Worm (Caenorhabditis elegans) whole organism, L4 larva: ENCODE measurements around the gene Y73C8B.2.

Experiments used
- D1046.2 ChIP-seq: fragments of 200-800 bp; sonication (Bioruptor generic); IDR thresholded peaks from 2 replicates; pipeline ENCODE4 v1.3.6; 2022; ENCODE audit warnings: missing genetic modification characterization, missing compliant biosample characterization
- F26F4.8 ChIP-seq: fragments of 200-800 bp; sonication (Bioruptor generic); conservative IDR thresholded peaks from 2 replicates; pipeline ENCODE4 v1.3.6; 2022; ENCODE audit warnings: missing genetic modification characterization, missing compliant biosample characterization
- F44E2.7 ChIP-seq: fragments of 200-800 bp; sonication (Bioruptor generic); IDR thresholded peaks from 2 replicates; pipeline ENCODE4 v2.1.2; 2022; ENCODE audit warnings: missing genetic modification characterization, missing compliant biosample characterization
- F49E8.2 ChIP-seq: sonication (generic microtip); optimal IDR thresholded peaks from 2 replicates; lab custom pipeline; 2016; ENCODE audit warnings: missing compliant biosample characterization, mild to moderate bottlenecking, missing genetic modification characterization, borderline replicate concordance
- T20F7.1 ChIP-seq: fragments of 200-800 bp; sonication (Bioruptor generic); optimal IDR thresholded peaks from 2 replicates; lab custom pipeline; 2018; ENCODE audit warnings: mild to moderate bottlenecking, missing genetic modification characterization, missing compliant biosample characterization
- Y48G9A.11 ChIP-seq: fragments of 200-800 bp; sonication (Bioruptor generic); IDR thresholded peaks from 2 replicates; pipeline ENCODE4 v1.3.6; 2022; ENCODE audit warnings: missing genetic modification reagents, missing genetic modification characterization, missing compliant biosample characterization
- aly-2 ChIP-seq: sonication (generic microtip); optimal IDR thresholded peaks from 2 replicates; lab custom pipeline; 2018; ENCODE audit warnings: missing biosample characterization, missing genetic modification characterization
- ceh-32 ChIP-seq: sonication (generic microtip); optimal IDR thresholded peaks from 2 replicates; lab custom pipeline; 2016; ENCODE audit warnings: mild to moderate bottlenecking, missing genetic modification characterization, missing compliant biosample characterization; ENCODE audit not compliant: poor library complexity
- cey-2 ChIP-seq: sonication (generic microtip); optimal IDR thresholded peaks from 3 replicates; lab custom pipeline; 2017; ENCODE audit warnings: missing genetic modification characterization, mild to moderate bottlenecking, missing compliant biosample characterization, antibody characterized with exemption, borderline replicate concordance; ENCODE audit not compliant: insufficient read depth
- ctbp-1 ChIP-seq: fragments of 200-800 bp; sonication (Bioruptor generic); IDR thresholded peaks from 2 replicates; pipeline ENCODE4 v1.3.6; 2022; ENCODE audit warnings: missing genetic modification reagents, missing genetic modification characterization, missing compliant biosample characterization
- daf-8 ChIP-seq: fragments of 200-800 bp; sonication (Bioruptor generic); IDR thresholded peaks from 2 replicates; pipeline ENCODE4 v1.3.6; 2022; ENCODE audit warnings: missing genetic modification characterization, missing compliant biosample characterization
- dve-1 ChIP-seq: sonication (generic microtip); optimal IDR thresholded peaks from 2 replicates; lab custom pipeline; 2017; ENCODE audit warnings: antibody characterized with exemption, mild to moderate bottlenecking, missing genetic modification characterization, missing compliant biosample characterization; ENCODE audit not compliant: insufficient read depth
- egl-43 ChIP-seq: fragments of 200-800 bp; sonication (Bioruptor generic); IDR thresholded peaks from 2 replicates; pipeline ENCODE4 v1.3.6; 2022; ENCODE audit warnings: missing genetic modification reagents, missing genetic modification characterization, missing compliant biosample characterization
- hlh-11 ChIP-seq: fragments of 200-800 bp; sonication (Bioruptor generic); optimal IDR thresholded peaks from 2 replicates; lab custom pipeline; 2018; ENCODE audit warnings: mild to moderate bottlenecking, missing genetic modification characterization, missing compliant biosample characterization
- hlh-30 ChIP-seq: sonication (generic microtip); optimal IDR thresholded peaks from 2 replicates; lab custom pipeline; 2017; ENCODE audit warnings: antibody characterized with exemption, mild to moderate bottlenecking, missing genetic modification characterization, missing compliant biosample characterization; ENCODE audit not compliant: insufficient read depth
- lin-13 ChIP-seq: fragments of 150-350 bp; optimal IDR thresholded peaks from 2 replicates; lab custom pipeline; 2014; ENCODE audit warnings: missing biosample characterization, missing genetic modification reagents, missing genetic modification characterization
- lin-38 ChIP-seq: fragments of 200-800 bp; sonication (Bioruptor generic); IDR thresholded peaks from 2 replicates; pipeline ENCODE4 v1.3.6; 2022; ENCODE audit warnings: missing genetic modification reagents, missing genetic modification characterization, missing compliant biosample characterization
- lir-3 ChIP-seq: sonication (generic microtip); optimal IDR thresholded peaks from 2 replicates; lab custom pipeline; 2016; ENCODE audit warnings: mild to moderate bottlenecking, missing genetic modification characterization, missing compliant biosample characterization
- lsy-2 ChIP-seq, 2 experiments: fragments of 150-350 bp in 1 of 2; sonication (generic microtip) in 1 of 2; optimal IDR thresholded peaks; 2 replicates each; lab custom pipeline; 2014 to 2017; ENCODE audit warnings: missing biosample characterization in 2 of 2, missing genetic modification characterization in 2 of 2
- mdt-29 ChIP-seq: fragments of 200-800 bp; sonication (Bioruptor generic); IDR thresholded peaks from 2 replicates; pipeline ENCODE4 v1.3.6; 2022; ENCODE audit warnings: missing genetic modification reagents, missing genetic modification characterization, missing compliant biosample characterization
- mep-1 ChIP-seq: fragments of 150-350 bp; sonication (generic microtip); optimal IDR thresholded peaks from 3 replicates; lab custom pipeline; 2014; ENCODE audit warnings: missing biosample characterization, missing genetic modification characterization
- mxl-2 ChIP-seq: fragments of 200-800 bp; sonication (Bioruptor generic); conservative IDR thresholded peaks from 2 replicates; pipeline ENCODE4 v1.3.6; 2022; ENCODE audit warnings: missing genetic modification reagents, missing genetic modification characterization, missing compliant biosample characterization
- mxl-3 ChIP-seq: fragments of 200-800 bp; sonication (Bioruptor generic); optimal IDR thresholded peaks from 2 replicates; lab custom pipeline; 2018; ENCODE audit warnings: mild to moderate bottlenecking, missing genetic modification characterization, missing compliant biosample characterization
- nhr-11 ChIP-seq: fragments of 150-350 bp; optimal IDR thresholded peaks from 2 replicates; lab custom pipeline; 2014; ENCODE audit warnings: missing biosample characterization, missing genetic modification characterization
- nhr-28 ChIP-seq: fragments of 150-350 bp; optimal IDR thresholded peaks from 2 replicates; lab custom pipeline; 2014; ENCODE audit warnings: missing biosample characterization, missing genetic modification characterization
- nhr-48 ChIP-seq: sonication (generic microtip); optimal IDR thresholded peaks from 2 replicates; lab custom pipeline; 2016; ENCODE audit warnings: mild to moderate bottlenecking, missing genetic modification characterization, missing compliant biosample characterization
- nhr-77 ChIP-seq: fragments of 150-350 bp; optimal IDR thresholded peaks from 2 replicates; lab custom pipeline; 2014; ENCODE audit warnings: missing biosample characterization, missing genetic modification characterization
- pha-4 ChIP-seq, 2 experiments: fragments of 150-350 bp in 1 of 2; fragments of 200-800 bp in 1 of 2; sonication (Bioruptor generic) in 1 of 2; IDR thresholded peaks in 1 of 2; optimal IDR thresholded peaks in 1 of 2; 2 replicates each; pipeline versions ENCODE4 v1.3.6 to Lab custom; 2014 to 2022; ENCODE audit warnings: missing genetic modification characterization in 2 of 2, missing genetic modification reagents in 2 of 2, missing biosample characterization in 1 of 2, missing compliant biosample characterization in 1 of 2
- php-3 ChIP-seq: fragments of 200-800 bp; sonication (Bioruptor generic); IDR thresholded peaks from 2 replicates; pipeline ENCODE4 v1.3.6; 2022; ENCODE audit warnings: missing genetic modification reagents, missing genetic modification characterization, missing compliant biosample characterization
- skn-1 ChIP-seq: fragments of 150-350 bp; optimal IDR thresholded peaks from 2 replicates; lab custom pipeline; 2014; ENCODE audit warnings: missing biosample characterization, missing genetic modification characterization
- snpc-1.2 ChIP-seq: fragments of 200-800 bp; sonication (Bioruptor generic); IDR thresholded peaks from 2 replicates; pipeline ENCODE4 v1.3.6; 2022; ENCODE audit warnings: missing genetic modification reagents, missing genetic modification characterization, missing compliant biosample characterization
- spr-1 ChIP-seq: sonication (generic microtip); optimal IDR thresholded peaks from 2 replicates; lab custom pipeline; 2016; ENCODE audit warnings: mild to moderate bottlenecking, missing genetic modification characterization, missing compliant biosample characterization
- unc-39 ChIP-seq: sonication (generic microtip); optimal IDR thresholded peaks from 2 replicates; lab custom pipeline; 2017; ENCODE audit warnings: missing biosample characterization, missing genetic modification characterization
- zip-11 ChIP-seq: fragments of 200-800 bp; sonication (Bioruptor generic); IDR thresholded peaks from 2 replicates; pipeline ENCODE4 v1.3.6; 2022; ENCODE audit warnings: missing genetic modification characterization, missing compliant biosample characterization
- ztf-11 ChIP-seq: fragments of 150-350 bp; optimal IDR thresholded peaks from 2 replicates; lab custom pipeline; 2014; ENCODE audit warnings: missing biosample characterization, missing genetic modification characterization

The Y73C8B.2 gene

DNA sequence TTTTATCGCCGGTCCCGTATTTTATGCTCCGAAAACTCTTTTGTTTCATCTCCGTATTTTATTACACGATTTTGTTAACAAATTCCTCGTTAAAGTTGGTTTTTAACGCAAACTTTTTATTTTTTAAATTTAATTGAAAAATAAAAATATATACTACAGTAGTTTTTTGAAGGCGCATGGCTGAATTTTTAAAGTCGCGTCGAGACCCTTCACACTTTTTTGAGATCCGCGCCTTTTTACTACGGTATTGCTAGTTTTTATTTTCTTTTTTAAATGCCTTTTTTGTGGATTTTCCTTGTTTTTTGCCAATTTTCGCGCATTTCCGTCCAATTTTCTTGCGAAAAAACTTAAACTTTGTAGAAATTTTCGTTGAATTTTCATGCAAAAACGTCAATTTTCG lies 9.6 kb upstream of the Y73C8B.2 start (continued):
- no peak for TF ChIP-seq mxl-2 (GFP tag; lab: Robert Waterston, UW)

DNA sequence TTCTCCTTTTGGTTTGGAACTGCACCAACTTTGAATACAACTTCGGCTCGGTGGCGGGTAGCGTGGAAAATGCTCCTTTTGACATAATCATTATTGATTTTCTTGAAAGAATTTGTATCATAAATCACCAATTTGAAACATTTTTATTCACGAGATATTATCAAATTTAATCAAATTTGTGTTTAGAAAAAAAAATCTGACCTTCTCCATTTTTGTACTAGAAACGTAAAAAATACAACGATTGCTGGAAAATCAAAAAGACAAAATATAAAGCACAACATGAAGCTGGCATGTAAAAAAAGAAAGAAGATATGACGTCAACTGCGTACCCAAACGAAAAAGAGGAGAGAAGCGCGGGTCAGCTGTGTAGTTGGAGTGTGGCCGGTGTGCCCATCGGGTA lies 5.5 kb upstream of the Y73C8B.2 start, which contains the start of gene K08D9.4:
Gene K08D9.4, minus strand, starts transcription at position 101 of the 400 bp plus-strand sequence.
- no peak for TF ChIP-seq mxl-3 (GFP tag; lab: Kevin White, UChicago)
- no peak for TF ChIP-seq D1046.2
- no peak for TF ChIP-seq ctbp-1 (GFP tag; lab: Robert Waterston, UW)
- TF ChIP-seq cey-2: no peak
- no peak for TF ChIP-seq nhr-77 (tag; lab: Kevin White, UChicago)
- TF ChIP-seq ztf-11 (tag; lab: Kevin White, UChicago): no peak
- TF ChIP-seq lin-13 (GFP tag; lab: Kevin White, UChicago): no peak
- no peak for TF ChIP-seq mdt-29 (GFP tag; lab: Robert Waterston, UW)
- no peak for TF ChIP-seq daf-8 (GFP tag; lab: Robert Waterston, UW)
- no peak for TF ChIP-seq skn-1
- TF ChIP-seq F26F4.8 (GFP tag; lab: Robert Waterston, UW): no peak
- TF ChIP-seq lin-38 (GFP tag; lab: Robert Waterston, UW): no peak
- TF ChIP-seq T20F7.1 (GFP tag; lab: Kevin White, UChicago): no peak
- no peak for TF ChIP-seq lir-3 (tag; lab: Kevin White, UChicago)
- no peak for TF ChIP-seq zip-11 (GFP tag; lab: Robert Waterston, UW)
- TF ChIP-seq pha-4 (GFP tag; IDR thresholded peaks at IDR 0.05; lab: Robert Waterston, UW): no peak
- no peak for TF ChIP-seq pha-4 (tag; optimal IDR thresholded peaks at IDR 0.05; lab: Kevin White, UChicago)
- no peak for TF ChIP-seq mep-1 (tag; lab: Kevin White, UChicago)
- no peak for TF ChIP-seq php-3 (GFP tag; lab: Robert Waterston, UW)
- no peak for TF ChIP-seq egl-43 (GFP tag; lab: Robert Waterston, UW)
- no peak for TF ChIP-seq ceh-32 (tag; lab: Kevin White, UChicago)

DNA sequence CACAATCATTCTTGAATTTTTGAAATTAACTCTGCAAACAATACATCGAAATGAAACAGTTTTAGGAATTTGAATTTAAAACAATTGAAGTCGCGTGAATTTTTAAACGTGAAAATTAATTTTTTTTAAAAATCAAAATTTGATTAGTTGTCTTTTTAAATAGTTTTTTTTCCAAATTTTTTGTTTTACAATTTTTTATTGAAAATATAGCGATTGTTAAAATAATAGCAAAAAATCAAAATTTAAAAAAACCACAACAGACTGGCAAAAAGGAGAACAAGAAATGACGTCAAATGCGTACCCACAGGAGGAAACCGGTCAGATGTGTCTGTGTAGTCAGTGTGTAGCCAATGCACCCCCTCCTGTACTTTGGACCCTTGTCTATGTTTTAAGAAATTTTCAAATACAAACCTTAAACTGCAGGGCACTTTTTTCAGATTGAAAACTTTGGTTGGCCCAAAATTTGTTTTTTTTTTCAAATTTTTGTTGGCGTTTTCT lies 2.1 kb upstream of the Y73C8B.2 start, which contains the start of the genes Y73C8B.1 and Y73C8B.5:
Gene Y73C8B.1, minus strand, starts transcription at position 51 of the 498 bp plus-strand sequence.
Gene Y73C8B.5, plus strand, starts transcription at position 437 of the 498 bp plus-strand sequence.
- no peak for TF ChIP-seq F49E8.2 (tag; lab: Kevin White, UChicago)
- TF ChIP-seq spr-1: no peak
- TF ChIP-seq hlh-11 (tag; lab: Kevin White, UChicago): peak; percentile 11
- TF ChIP-seq lin-38 (GFP tag; lab: Robert Waterston, UW): peak; percentile 31; the same call in 1 of the 2 replicates
- TF ChIP-seq mep-1 (tag; lab: Kevin White, UChicago): peak; percentile 20
- no peak for TF ChIP-seq aly-2 (tag; lab: Kevin White, UChicago)
- TF ChIP-seq Y48G9A.11 (GFP tag; lab: Robert Waterston, UW): no peak
- TF ChIP-seq lir-3 (tag; lab: Kevin White, UChicago): no peak
- no peak for TF ChIP-seq F44E2.7 (GFP tag; lab: Robert Waterston, UW)
- peak; percentile 94 for TF ChIP-seq nhr-11 (tag; lab: Kevin White, UChicago)
- TF ChIP-seq snpc-1.2 (GFP tag; lab: Robert Waterston, UW): no peak
- peak; percentile 3 for TF ChIP-seq hlh-30 (tag; lab: Kevin White, UChicago)
- peak; percentile 88 for TF ChIP-seq nhr-48
- TF ChIP-seq dve-1 (tag; lab: Kevin White, UChicago): peak; percentile 35
- no peak for TF ChIP-seq unc-39 (tag; lab: Kevin White, UChicago)
- TF ChIP-seq T20F7.1 (GFP tag; lab: Kevin White, UChicago): no peak
- TF ChIP-seq lsy-2 (tag; optimal IDR thresholded peaks at IDR 0.05; lab: Kevin White, UChicago): peak in 1 of 2 experiments; percentile 11
- peak; percentile 90 for TF ChIP-seq nhr-28 (tag; lab: Kevin White, UChicago)
- TF ChIP-seq mxl-2 (GFP tag; lab: Robert Waterston, UW): no peak
- TF ChIP-seq, all 104 proteins: peak for 9
